Fruit fly (Drosophila melanogaster): ENCODE measurements around the gene Caper.

- TF ChIP-seq ttk (optimal IDR thresholded peaks at IDR 0.05), result no peak
- no peak for TF ChIP-seq insv (optimal IDR thresholded peaks at IDR 0.05)
These were observed 8.8 kb upstream of the Caper start, which contains the start of gene Gart for dm6 chr2L:7023614-7024259.
